Fruit fly (Drosophila melanogaster) whole organism, prepupa: ENCODE measurements around the gene CG4598.
A peak's percentile ranks its signal among the peaks of the same experiment; 100 is the strongest.

Experiments
- CG10631 ChIP-seq: fragments of 200-800 bp; sonication (Bioruptor generic); optimal IDR thresholded peaks from 2 replicates; lab custom pipeline; 2016; ENCODE audit warnings: missing biosample characterization, missing genetic modification characterization
- CG15336 ChIP-seq: fragments of 200-800 bp; sonication (Bioruptor generic); IDR thresholded peaks from 2 replicates; pipeline ENCODE4 v1.3.6; 2022; ENCODE audit warnings: missing biosample characterization, missing genetic modification characterization
- CG16779 ChIP-seq: fragments of 200-800 bp; sonication (Bioruptor generic); optimal IDR thresholded peaks from 3 replicates; lab custom pipeline; 2017; ENCODE audit warnings: missing biosample characterization, mild to moderate bottlenecking, missing genetic modification characterization
- CG31627 ChIP-seq: fragments of 200-800 bp; sonication (Bioruptor generic); optimal IDR thresholded peaks from 3 replicates; lab custom pipeline; 2016; ENCODE audit warnings: missing biosample characterization, missing genetic modification characterization
- CG34406 ChIP-seq: fragments of 200-800 bp; sonication (Bioruptor generic); optimal IDR thresholded peaks from 3 replicates; lab custom pipeline; 2016; ENCODE audit warnings: missing biosample characterization, missing genetic modification characterization
- CG6163 ChIP-seq: fragments of 200-800 bp; sonication (Bioruptor generic); IDR thresholded peaks from 3 replicates; pipeline ENCODE4 v1.3.6; 2022; ENCODE audit warnings: missing biosample characterization, missing genetic modification characterization
- CG6792 ChIP-seq: fragments of 200-800 bp; sonication (Bioruptor generic); optimal IDR thresholded peaks from 3 replicates; lab custom pipeline; 2016; ENCODE audit warnings: missing biosample characterization, missing genetic modification characterization
- Eip78C ChIP-seq: fragments of 200-800 bp; sonication (Bioruptor generic); peaks from one replicate; lab custom pipeline; 2016; ENCODE audit warnings: missing biosample characterization, missing genetic modification characterization
- Eip93F ChIP-seq: fragments of 200-800 bp; sonication (Bioruptor generic); optimal IDR thresholded peaks from 2 replicates; lab custom pipeline; 2016; ENCODE audit warnings: missing biosample characterization, mild to moderate bottlenecking, missing genetic modification characterization
- Ets21C ChIP-seq: fragments of 200-800 bp; sonication (Bioruptor generic); optimal IDR thresholded peaks from 3 replicates; lab custom pipeline; 2016; ENCODE audit warnings: missing biosample characterization, missing genetic modification characterization
- Lpt ChIP-seq: fragments of 200-800 bp; sonication (Bioruptor generic); optimal IDR thresholded peaks from 3 replicates; lab custom pipeline; 2016; ENCODE audit warnings: missing biosample characterization, missing genetic modification characterization
- Sox102F ChIP-seq: fragments of 200-800 bp; sonication (Bioruptor generic); optimal IDR thresholded peaks from 2 replicates; lab custom pipeline; 2016; ENCODE audit warnings: missing biosample characterization, mild to moderate bottlenecking, missing genetic modification characterization
- Sox14 ChIP-seq: fragments of 200-800 bp; sonication (Bioruptor generic); optimal IDR thresholded peaks from 3 replicates; lab custom pipeline; 2016; ENCODE audit warnings: missing biosample characterization, missing genetic modification characterization
- cyc ChIP-seq: fragments of 200-800 bp; sonication (Bioruptor generic); optimal IDR thresholded peaks from 3 replicates; lab custom pipeline; 2016; ENCODE audit warnings: missing biosample characterization, missing genetic modification characterization
- dsx ChIP-seq: fragments of 200-800 bp; optimal IDR thresholded peaks from 3 replicates; lab custom pipeline; 2019; ENCODE audit warnings: missing biosample characterization, mild to moderate bottlenecking, missing genetic modification characterization, moderate library complexity; ENCODE audit not compliant: poor library complexity, severe bottlenecking
- eg ChIP-seq: fragments of 200-800 bp; sonication (Bioruptor generic); IDR thresholded peaks from 3 replicates; pipeline ENCODE4 v1.3.6; 2022; ENCODE audit warnings: missing biosample characterization, missing genetic modification characterization
- esn ChIP-seq: fragments of 200-800 bp; sonication (Bioruptor generic); optimal IDR thresholded peaks from 2 replicates; lab custom pipeline; 2016; ENCODE audit warnings: missing biosample characterization, mild to moderate bottlenecking, missing genetic modification characterization, moderate library complexity
- fd85E ChIP-seq: fragments of 200-800 bp; sonication (Bioruptor generic); optimal IDR thresholded peaks from 3 replicates; lab custom pipeline; 2016; ENCODE audit warnings: missing biosample characterization, missing genetic modification characterization
- spab ChIP-seq: fragments of 200-800 bp; sonication (Bioruptor generic); optimal IDR thresholded peaks from 2 replicates; lab custom pipeline; 2017; ENCODE audit warnings: missing biosample characterization, mild to moderate bottlenecking, missing genetic modification characterization, missing genetic modification reagents

The CG4598 gene

DNA sequence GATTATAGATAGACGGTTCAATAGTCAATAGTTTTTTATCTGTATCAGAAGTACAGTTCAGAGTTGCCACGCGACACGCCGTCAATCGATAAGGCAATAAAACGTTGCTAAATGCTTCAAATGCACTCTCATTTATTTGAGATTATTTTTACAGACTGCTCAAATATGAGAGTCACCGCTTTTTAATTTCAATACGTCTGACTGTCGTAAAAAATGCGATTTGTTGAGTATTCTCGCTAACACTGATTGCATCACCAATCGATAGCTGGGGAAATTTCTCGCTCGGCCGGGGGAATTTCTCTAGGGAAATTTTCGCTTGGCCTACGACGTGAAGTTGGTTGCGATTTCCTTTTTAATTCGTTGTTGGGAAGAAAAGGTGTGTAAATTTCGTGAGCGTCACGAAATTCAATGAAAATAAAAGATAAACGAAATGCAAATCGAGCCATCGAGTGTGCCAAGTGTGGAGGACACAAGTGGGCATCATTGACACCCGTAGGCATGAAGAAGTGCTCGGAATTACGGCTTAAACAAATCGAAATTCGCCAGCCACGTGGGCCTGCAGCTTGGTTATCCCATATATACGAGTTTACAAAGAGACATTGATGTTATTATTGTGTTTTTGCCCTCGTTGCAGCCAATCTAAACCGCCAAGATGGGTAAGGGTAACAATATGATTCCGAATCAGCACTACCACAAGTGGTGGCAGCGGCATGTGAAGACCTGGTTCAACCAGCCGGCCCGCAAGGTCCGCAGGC lies 48.7 kb downstream of the CG4598 start, which contains the start of the genes Dref and RpL13 (continued):
- TF ChIP-seq CG6163 (GFP tag; lab: Robert Waterston, UW) (peak; percentile 89), Eip93F (no peak), CG16779 (tag; lab: Kevin White, UChicago) (peak; percentile 81), esn (GFP tag; lab: Kevin White, UChicago) (peak; percentile 91), Lpt (GFP tag; lab: Kevin White, UChicago) (no peak), CG34406 (GFP tag; lab: Kevin White, UChicago) (peak; percentile 79), Sox102F (peak; percentile 92), fd85E (peak; percentile 82), CG10631 (GFP tag; lab: Kevin White, UChicago) (no peak), Sox14 (peak; percentile 78), spab (GFP tag; lab: Kevin White, UChicago) (no peak), CG15336 (GFP tag; lab: Robert Waterston, UW) (peak; percentile 39; the same call in 1 of the 2 replicates)

dm6 chr2L:9968201-9968727 lies 49.8 kb downstream of the CG4598 start:
- TF ChIP-seq CG31627 (GFP tag; lab: Kevin White, UChicago) (no peak), cyc (GFP tag; lab: Kevin White, UChicago) (no peak), Ets21C (GFP tag; lab: Kevin White, UChicago) (no peak), Eip78C (GFP tag; lab: Kevin White, UChicago) (peak; percentile 10), dsx (GFP tag; lab: Kevin White, UChicago) (peak; percentile 37), eg (GFP tag; lab: Robert Waterston, UW) (no peak), CG6792 (no peak)
